Fruit fly (Drosophila melanogaster): ENCODE measurements around the gene CG1552.
A peak's percentile ranks its signal among the peaks of the same experiment; 100 is the strongest.
"Not testable (repeated sequence)": the region's sequence is repeated elsewhere in the genome, so short reads cannot be mapped to it uniquely, and the experiment has no call there.

The CG1552 gene

dm6 chrX:11053456-11053855 is at the start of gene CG1552:
TSS of gene CG1552 (minus strand) at chrX:11053556.
- TF ChIP-seq brk (GFP tag; optimal IDR thresholded peaks at IDR 0.05): no peak
- no peak for TF ChIP-seq foxo (GFP tag; optimal IDR thresholded peaks at IDR 0.05)
- no peak for TF ChIP-seq pan (optimal IDR thresholded peaks at IDR 0.05)
- TF ChIP-seq Hnf4 (GFP tag; optimal IDR thresholded peaks at IDR 0.05): no peak
- no peak for TF ChIP-seq dsf (GFP tag; optimal IDR thresholded peaks at IDR 0.05; ENCODE audit: borderline replicate concordance)
- TF ChIP-seq sv (GFP tag; optimal IDR thresholded peaks at IDR 0.05): no peak
- no peak for TF ChIP-seq fru (GFP tag; optimal IDR thresholded peaks at IDR 0.05)
- TF ChIP-seq Rel (GFP tag; optimal IDR thresholded peaks at IDR 0.05): no peak
- TF ChIP-seq Rel (tag; optimal IDR thresholded peaks at IDR 0.05): no peak
- no peak for TF ChIP-seq CrebA (GFP tag; optimal IDR thresholded peaks at IDR 0.05; ENCODE audit: borderline replicate concordance)
- no peak for TF ChIP-seq Dif (GFP tag; optimal IDR thresholded peaks at IDR 0.05; ENCODE audit: partially characterized antibody)
- TF ChIP-seq dmrt93B (GFP tag; optimal IDR thresholded peaks at IDR 0.05): no peak
- no peak for TF ChIP-seq N (GFP tag; optimal IDR thresholded peaks at IDR 0.05)
- TF ChIP-seq psq (GFP tag; optimal IDR thresholded peaks at IDR 0.05): no peak
- no peak for TF ChIP-seq Jra (GFP tag; optimal IDR thresholded peaks at IDR 0.05)
- no peak for TF ChIP-seq CG32264 (GFP tag; optimal IDR thresholded peaks at IDR 0.05)
- no peak for TF ChIP-seq dl (GFP tag; optimal IDR thresholded peaks at IDR 0.05; ENCODE audit: insufficient read depth in 1 of 2, partially characterized antibody in 2 of 2)
- no peak for TF ChIP-seq br (GFP tag; optimal IDR thresholded peaks at IDR 0.05)
- no peak for TF ChIP-seq ey (GFP tag; optimal IDR thresholded peaks at IDR 0.05)
- no peak for TF ChIP-seq HLH106 (tag; optimal IDR thresholded peaks at IDR 0.05)

dm6 chrX:11095973-11096372 is 42.6 kb upstream of the CG1552 start, which contains the start of gene CG42249:
TSS of gene CG42249 (plus strand) at chrX:11096273.
- not testable (repeated sequence) for TF ChIP-seq rgr, lola, Dfd (GFP tag; optimal IDR thresholded peaks at IDR 0.05)

dm6 chrX:11095276-11095675 is 41.9 kb upstream of the CG1552 start:
- TF ChIP-seq dsf (GFP tag; optimal IDR thresholded peaks at IDR 0.05; ENCODE audit: borderline replicate concordance): no peak
- TF ChIP-seq Sp1 (GFP tag; optimal IDR thresholded peaks at IDR 0.05): no peak
- TF ChIP-seq sv (GFP tag; optimal IDR thresholded peaks at IDR 0.05): no peak
- TF ChIP-seq brk (GFP tag; optimal IDR thresholded peaks at IDR 0.05): no peak
- TF ChIP-seq dl (GFP tag; optimal IDR thresholded peaks at IDR 0.05; ENCODE audit: insufficient read depth in 1 of 2, partially characterized antibody in 2 of 2): no peak
- TF ChIP-seq fru (GFP tag; optimal IDR thresholded peaks at IDR 0.05): no peak
- no peak for TF ChIP-seq lola (GFP tag; optimal IDR thresholded peaks at IDR 0.05)
- TF ChIP-seq Hnf4 (GFP tag; optimal IDR thresholded peaks at IDR 0.05): no peak
- no peak for TF ChIP-seq GATAd (GFP tag; optimal IDR thresholded peaks at IDR 0.05)
- TF ChIP-seq tai (GFP tag; optimal IDR thresholded peaks at IDR 0.05): no peak
- no peak for TF ChIP-seq CG9705 (GFP tag; optimal IDR thresholded peaks at IDR 0.05)
- no peak for TF ChIP-seq Jra (GFP tag; optimal IDR thresholded peaks at IDR 0.05)
- TF ChIP-seq ey (GFP tag; optimal IDR thresholded peaks at IDR 0.05): no peak
- no peak for TF ChIP-seq Hr78 (GFP tag; optimal IDR thresholded peaks at IDR 0.05)
- no peak for TF ChIP-seq OdsH (GFP tag; optimal IDR thresholded peaks at IDR 0.05)
- TF ChIP-seq usp (GFP tag; optimal IDR thresholded peaks at IDR 0.05): no peak
- no peak for TF ChIP-seq Dfd (GFP tag; optimal IDR thresholded peaks at IDR 0.05)
- TF ChIP-seq woc (GFP tag; optimal IDR thresholded peaks at IDR 0.05): no peak

dm6 chrX:11092201-11092600 is 38.8 kb upstream of the CG1552 start, which contains the start of gene CG2061:
TSS of gene CG2061 (plus strand) at chrX:11092492.
- no peak for TF ChIP-seq lola (GFP tag; optimal IDR thresholded peaks at IDR 0.05)
- TF ChIP-seq Myc (optimal IDR thresholded peaks at IDR 0.05): peak; percentile 10

- TF ChIP-seq Dif (GFP tag; optimal IDR thresholded peaks at IDR 0.05; ENCODE audit: partially characterized antibody): no peak
Measured at dm6 chrX:11090161-11090560, 36.8 kb upstream of the CG1552 start, which contains the start of gene CG2076. TSS of gene CG2076 (plus strand) at chrX:11090210.
